Fruit fly (Drosophila melanogaster) whole organism, embryonic: ENCODE results near the gene BBS1.
A peak's percentile ranks its signal among the peaks of the same experiment; 100 is the strongest.

ENCODE experiments used
- Blimp-1 ChIP-seq: fragments of 200-800 bp; sonication (Bioruptor generic); optimal IDR thresholded peaks from 3 replicates; lab custom pipeline; 2018; ENCODE audit warnings: missing biosample characterization, missing genetic modification characterization, mild to moderate bottlenecking, moderate library complexity, missing genetic modification reagents
- CG10274 ChIP-seq: fragments of 200-800 bp; sonication (Bioruptor generic); optimal IDR thresholded peaks from 3 replicates; lab custom pipeline; 2017; ENCODE audit warnings: missing biosample characterization, mild to moderate bottlenecking, missing genetic modification characterization
- CG10543 ChIP-seq: fragments of 200-800 bp; sonication (Bioruptor generic); optimal IDR thresholded peaks from 3 replicates; lab custom pipeline; 2017; ENCODE audit warnings: missing biosample characterization, mild to moderate bottlenecking, missing genetic modification characterization, moderate library complexity
- CG1233 ChIP-seq: fragments of 200-800 bp; sonication (Bioruptor generic); optimal IDR thresholded peaks from 4 replicates; lab custom pipeline; 2018; ENCODE audit warnings: missing biosample characterization, mild to moderate bottlenecking, missing genetic modification characterization
- CG14050 ChIP-seq: fragments of 200-800 bp; sonication (Bioruptor generic); IDR thresholded peaks from 3 replicates; pipeline ENCODE4 v1.3.6; 2022; ENCODE audit warnings: missing biosample characterization, missing genetic modification characterization
- CG14441 ChIP-seq: fragments of 200-800 bp; sonication (Bioruptor generic); IDR thresholded peaks from 2 replicates; pipeline ENCODE4 v1.3.6; 2022; ENCODE audit warnings: missing biosample characterization, missing genetic modification characterization
- CG1647 ChIP-seq: fragments of 200-800 bp; sonication (Bioruptor generic); optimal IDR thresholded peaks from 3 replicates; lab custom pipeline; 2016; ENCODE audit warnings: missing biosample characterization, missing genetic modification characterization
- CG16815 ChIP-seq: fragments of 200-800 bp; sonication (Bioruptor generic); optimal IDR thresholded peaks from 3 replicates; lab custom pipeline; 2017; ENCODE audit warnings: missing biosample characterization, mild to moderate bottlenecking, missing genetic modification characterization
- CG17361 ChIP-seq: fragments of 200-800 bp; sonication (Bioruptor generic); IDR thresholded peaks from 3 replicates; pipeline ENCODE4 v1.3.6; 2022; ENCODE audit warnings: missing biosample characterization, missing genetic modification characterization
- CG17385 ChIP-seq: fragments of 200-800 bp; sonication (Bioruptor generic); optimal IDR thresholded peaks from 3 replicates; lab custom pipeline; 2018; ENCODE audit warnings: missing biosample characterization, mild to moderate bottlenecking, missing genetic modification characterization
- CG1832 ChIP-seq: fragments of 200-800 bp; sonication (Bioruptor generic); optimal IDR thresholded peaks from 2 replicates; lab custom pipeline; 2017; ENCODE audit warnings: missing biosample characterization, mild to moderate bottlenecking, missing genetic modification characterization, inconsistent platforms
- CG3163 ChIP-seq: fragments of 200-800 bp; sonication (Bioruptor generic); optimal IDR thresholded peaks from 3 replicates; lab custom pipeline; 2016; ENCODE audit warnings: missing biosample characterization, missing genetic modification characterization
- CG3281 ChIP-seq: fragments of 200-800 bp; sonication (Bioruptor generic); optimal IDR thresholded peaks from 3 replicates; lab custom pipeline; 2017; ENCODE audit warnings: missing biosample characterization, mild to moderate bottlenecking, missing genetic modification characterization
- CG33557 ChIP-seq: fragments of 200-800 bp; sonication (Bioruptor generic); optimal IDR thresholded peaks from 2 replicates; lab custom pipeline; 2019; ENCODE audit warnings: missing biosample characterization, mild to moderate bottlenecking, missing genetic modification characterization, moderate library complexity
- CG4424 ChIP-seq: fragments of 200-800 bp; sonication (Bioruptor generic); optimal IDR thresholded peaks from 3 replicates; lab custom pipeline; 2016; ENCODE audit warnings: missing biosample characterization, missing genetic modification characterization
- CG6175 ChIP-seq: fragments of 200-800 bp; sonication (Bioruptor generic); IDR thresholded peaks from 3 replicates; pipeline ENCODE4 v1.3.6; 2022; ENCODE audit warnings: missing biosample characterization, missing genetic modification characterization
- CG7271 ChIP-seq: fragments of 200-800 bp; sonication (Bioruptor generic); optimal IDR thresholded peaks from 2 replicates; lab custom pipeline; 2018; ENCODE audit warnings: missing biosample characterization, mild to moderate bottlenecking, missing genetic modification characterization, moderate library complexity
- CG7556 ChIP-seq: fragments of 200-800 bp; sonication (Bioruptor generic); optimal IDR thresholded peaks from 2 replicates; lab custom pipeline; 2017; ENCODE audit warnings: missing biosample characterization, mild to moderate bottlenecking, missing genetic modification characterization
- CG8359 ChIP-seq: fragments of 200-800 bp; sonication (Bioruptor generic); optimal IDR thresholded peaks from 2 replicates; lab custom pipeline; 2017; ENCODE audit warnings: missing biosample characterization, mild to moderate bottlenecking, missing genetic modification characterization, borderline replicate concordance
- CG9876 ChIP-seq: fragments of 200-800 bp; sonication (Bioruptor generic); optimal IDR thresholded peaks from 2 replicates; lab custom pipeline; 2016; ENCODE audit warnings: missing biosample characterization, missing genetic modification characterization
- Ets65A ChIP-seq: fragments of 200-800 bp; sonication (Bioruptor generic); peaks from one replicate; lab custom pipeline; 2016; ENCODE audit warnings: missing biosample characterization, missing genetic modification characterization
- Fer1 ChIP-seq: fragments of 200-800 bp; sonication (Bioruptor generic); optimal IDR thresholded peaks from 2 replicates; lab custom pipeline; 2017; ENCODE audit warnings: missing biosample characterization, mild to moderate bottlenecking, missing genetic modification characterization
- Gsc ChIP-seq: fragments of 200-800 bp; sonication (Bioruptor generic); IDR thresholded peaks from 2 replicates; pipeline ENCODE4 v1.3.6; 2022; ENCODE audit warnings: missing biosample characterization, missing genetic modification characterization
- H15 ChIP-seq: fragments of 200-800 bp; sonication (Bioruptor generic); IDR thresholded peaks from 3 replicates; pipeline ENCODE4 v1.3.6; 2022; ENCODE audit warnings: missing biosample characterization, missing genetic modification characterization
- Hey ChIP-seq: fragments of 200-800 bp; sonication (Bioruptor generic); optimal IDR thresholded peaks from 3 replicates; lab custom pipeline; 2018; ENCODE audit warnings: missing biosample characterization, mild to moderate bottlenecking, missing genetic modification characterization
- Lpt ChIP-seq: fragments of >200 bp; optimal IDR thresholded peaks from 2 replicates; lab custom pipeline; 2018; ENCODE audit warnings: missing biosample characterization, missing genetic modification characterization
- Mrtf ChIP-seq: fragments of 200-800 bp; sonication (Bioruptor generic); IDR thresholded peaks from 3 replicates; pipeline ENCODE4 v1.3.6; 2022; ENCODE audit warnings: missing biosample characterization, missing genetic modification characterization
- Neu2 ChIP-seq: fragments of 200-800 bp; sonication (Bioruptor generic); optimal IDR thresholded peaks from 3 replicates; lab custom pipeline; 2016; ENCODE audit warnings: missing biosample characterization, missing genetic modification characterization, borderline replicate concordance
- Oaz ChIP-seq: fragments of 200-800 bp; sonication (Bioruptor generic); IDR thresholded peaks from 2 replicates; pipeline ENCODE4 v1.3.6; 2022; ENCODE audit warnings: missing biosample characterization, missing genetic modification characterization
- Optix ChIP-seq: fragments of 200-800 bp; sonication (Bioruptor generic); IDR thresholded peaks from 3 replicates; pipeline ENCODE4 v1.3.6; 2022; ENCODE audit warnings: missing biosample characterization, missing genetic modification characterization
- Sox100B ChIP-seq: fragments of 200-800 bp; sonication (Bioruptor generic); optimal IDR thresholded peaks from 3 replicates; lab custom pipeline; 2018; ENCODE audit warnings: missing biosample characterization, mild to moderate bottlenecking, missing genetic modification characterization
- Xbp1 ChIP-seq: fragments of 200-800 bp; sonication (Bioruptor generic); optimal IDR thresholded peaks from 3 replicates; lab custom pipeline; 2016; ENCODE audit warnings: missing biosample characterization, mild to moderate bottlenecking, missing genetic modification characterization
- ci ChIP-seq: fragments of 200-800 bp; sonication (Bioruptor generic); IDR thresholded peaks from 3 replicates; pipeline ENCODE4 v1.3.6; 2022; ENCODE audit warnings: missing biosample characterization, missing genetic modification characterization
- cwo ChIP-seq: fragments of 200-800 bp; sonication (Bioruptor generic); optimal IDR thresholded peaks from 3 replicates; lab custom pipeline; 2017; ENCODE audit warnings: missing biosample characterization, missing genetic modification characterization, mild to moderate bottlenecking, moderate library complexity, missing genetic modification reagents
- dm ChIP-seq: fragments of 200-800 bp; sonication (Bioruptor generic); optimal IDR thresholded peaks from 3 replicates; lab custom pipeline; 2016; ENCODE audit warnings: missing biosample characterization, missing genetic modification characterization
- dysf ChIP-seq: fragments of 200-800 bp; sonication (Bioruptor generic); IDR thresholded peaks from 3 replicates; pipeline ENCODE4 v1.3.6; 2022; ENCODE audit warnings: missing biosample characterization, missing genetic modification characterization
- esg ChIP-seq: fragments of 200-800 bp; sonication (Bioruptor generic); conservative IDR thresholded peaks from 2 replicates; pipeline ENCODE4 v1.3.6; 2022; ENCODE audit warnings: missing biosample characterization, missing genetic modification characterization
- fd96Cb ChIP-seq: fragments of 200-800 bp; sonication (Bioruptor generic); optimal IDR thresholded peaks from 2 replicates; lab custom pipeline; 2018; ENCODE audit warnings: missing biosample characterization, mild to moderate bottlenecking, missing genetic modification characterization, moderate library complexity
- jumu ChIP-seq: fragments of 200-800 bp; sonication (Bioruptor generic); optimal IDR thresholded peaks from 3 replicates; lab custom pipeline; 2016; ENCODE audit warnings: missing biosample characterization, missing genetic modification characterization
- kah ChIP-seq: fragments of 200-800 bp; sonication (Bioruptor generic); optimal IDR thresholded peaks from 2 replicates; lab custom pipeline; 2018; ENCODE audit warnings: missing biosample characterization, mild to moderate bottlenecking, missing genetic modification characterization
- lov ChIP-seq, 2 experiments: fragments of 200-800 bp in 1 of 2; fragments of >200 bp in 1 of 2; sonication (Bioruptor generic) in 1 of 2; IDR thresholded peaks in 1 of 2; optimal IDR thresholded peaks in 1 of 2; 2 replicates in 1 of 2; 3 replicates in 1 of 2; pipeline versions ENCODE4 v1.3.6 to Lab custom; 2017 to 2022; ENCODE audit warnings: missing biosample characterization in 1 of 2, missing genetic modification characterization in 1 of 2
- mld ChIP-seq: fragments of 200-800 bp; sonication (Bioruptor generic); IDR thresholded peaks from 3 replicates; pipeline ENCODE4 v1.3.6; 2022; ENCODE audit warnings: missing biosample characterization, missing genetic modification characterization; ENCODE audit not compliant: partially characterized antibody
- otp ChIP-seq: fragments of 200-800 bp; sonication (Bioruptor generic); IDR thresholded peaks from 3 replicates; pipeline ENCODE4, ENCODE4 v1.3.6; 2022; ENCODE audit warnings: missing biosample characterization, missing genetic modification characterization
- pita ChIP-seq: fragments of 200-800 bp; sonication (Bioruptor generic); optimal IDR thresholded peaks from 2 replicates; lab custom pipeline; 2017; ENCODE audit warnings: missing biosample characterization, mild to moderate bottlenecking, missing genetic modification characterization
- repo ChIP-seq: fragments of 200-800 bp; sonication (Bioruptor generic); optimal IDR thresholded peaks from 2 replicates; lab custom pipeline; 2016; ENCODE audit warnings: missing biosample characterization, missing genetic modification characterization
- stc ChIP-seq: fragments of 200-800 bp; sonication (Bioruptor generic); IDR thresholded peaks from 2 replicates; pipeline ENCODE4 v1.3.6; 2022; ENCODE audit warnings: missing biosample characterization, missing genetic modification characterization
- tna ChIP-seq: fragments of 200-800 bp; sonication (Bioruptor generic); IDR thresholded peaks from 2 replicates; pipeline ENCODE4 v1.3.6; 2022; ENCODE audit warnings: missing biosample characterization, missing genetic modification characterization; ENCODE audit not compliant: partially characterized antibody
- wor ChIP-seq: fragments of 200-800 bp; sonication (Bioruptor generic); IDR thresholded peaks from 2 replicates; pipeline ENCODE4 v1.3.6; 2022; ENCODE audit warnings: missing biosample characterization, missing genetic modification characterization

Gene BBS1

DNA sequence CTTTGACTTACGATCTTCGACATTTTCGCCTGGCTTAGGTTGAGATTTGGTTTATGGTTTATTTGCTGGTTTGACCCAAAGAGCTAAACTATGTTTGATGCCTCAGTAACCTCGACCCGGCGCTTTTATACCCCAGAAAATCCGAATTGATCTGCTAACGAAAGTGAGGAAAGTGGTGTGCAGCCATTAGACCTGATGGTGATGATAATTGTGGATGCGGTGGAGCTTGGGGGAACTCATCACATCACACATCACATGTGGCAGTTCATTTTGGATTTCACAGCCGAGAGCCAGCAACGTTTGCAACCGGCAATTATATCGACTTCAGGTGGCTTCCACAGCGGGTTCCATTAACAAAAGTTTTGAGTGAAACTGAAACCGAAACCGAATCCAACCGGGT is 37.0 kb upstream of the BBS1 start, which contains the start of gene Cpr65Eb:
Gene Cpr65Eb (minus strand): TSS at position 101 of the 400 bp plus-strand sequence.
- TF ChIP-seq mld: no peak
- TF ChIP-seq ci (GFP tag; lab: Robert Waterston, UW): no peak
- no peak for TF ChIP-seq Sox100B (GFP tag; lab: Kevin White, UChicago)
- no peak for TF ChIP-seq cwo
- TF ChIP-seq Optix (GFP tag; lab: Robert Waterston, UW): no peak
- TF ChIP-seq Blimp-1: peak; percentile 30
- TF ChIP-seq CG17385 (GFP tag; lab: Kevin White, UChicago): no peak
- TF ChIP-seq Oaz: 0 out of 2 replicates have a peak, but pooled peaks have one; percentile 11
- peak; percentile 5 for TF ChIP-seq Ets65A (GFP tag; lab: Kevin White, UChicago)

dm6 chr3L:7090764-7091163 is 34.9 kb upstream of the BBS1 start:
- TF ChIP-seq H15: peak; percentile 78
- TF ChIP-seq Neu2 (GFP tag; lab: Kevin White, UChicago): no peak
- TF ChIP-seq ci (GFP tag; lab: Robert Waterston, UW): peak; percentile 84; the same call in 2 of the 3 replicates
- peak; percentile 7 for TF ChIP-seq CG7271 (tag; lab: Kevin White, UChicago)
- TF ChIP-seq fd96Cb: peak; percentile 70
- peak; percentile 41 for TF ChIP-seq repo (GFP tag; lab: Kevin White, UChicago)
- peak; percentile 69; the same call in 1 of the 3 replicates for TF ChIP-seq Mrtf
- TF ChIP-seq dysf (GFP tag; lab: Robert Waterston, UW): peak; percentile 86
- TF ChIP-seq CG7556 (GFP tag; lab: Kevin White, UChicago): peak; percentile 55
- TF ChIP-seq CG3163 (GFP tag; lab: Kevin White, UChicago): peak; percentile 16
- no peak for TF ChIP-seq CG16815 (GFP tag; lab: Kevin White, UChicago)
- TF ChIP-seq CG14441 (GFP tag; lab: Robert Waterston, UW): peak; percentile 88
- TF ChIP-seq otp: no peak
- TF ChIP-seq CG10543 (GFP tag; lab: Kevin White, UChicago): no peak
- TF ChIP-seq Hey (tag; lab: Kevin White, UChicago): no peak
- TF ChIP-seq CG6175 (GFP tag; lab: Robert Waterston, UW): peak; percentile 37; the same call in 1 of the 3 replicates
- peak; percentile 59 for TF ChIP-seq Xbp1 (GFP tag; lab: Kevin White, UChicago)
- TF ChIP-seq jumu (GFP tag; lab: Kevin White, UChicago): peak; percentile 21
- TF ChIP-seq CG3281: peak; percentile 59
- peak; percentile 57 for TF ChIP-seq esg (GFP tag; lab: Robert Waterston, UW)
- no peak for TF ChIP-seq pita (GFP tag; lab: Kevin White, UChicago)
- no peak for TF ChIP-seq tna (GFP tag; lab: Robert Waterston, UW)
- no peak for TF ChIP-seq CG33557
- peak; percentile 16 for TF ChIP-seq dm (GFP tag; lab: Kevin White, UChicago)
- TF ChIP-seq stc (GFP tag; lab: Robert Waterston, UW): peak; percentile 81
- TF ChIP-seq CG10274: no peak
- peak; percentile 57; the same call in 2 of the 3 replicates for TF ChIP-seq CG14050 (GFP tag; lab: Robert Waterston, UW)
- TF ChIP-seq Gsc: peak; percentile 22; the same call in 1 of the 2 replicates
- no peak for TF ChIP-seq CG1647 (GFP tag; lab: Kevin White, UChicago)
- peak; percentile 33 for TF ChIP-seq CG1233 (GFP tag; lab: Kevin White, UChicago)
- no peak for TF ChIP-seq Lpt
- TF ChIP-seq Optix (GFP tag; lab: Robert Waterston, UW): peak; percentile 56; the same call in 2 of the 3 replicates
- TF ChIP-seq Fer1: peak; percentile 74
- peak; percentile 69 for TF ChIP-seq CG4424 (GFP tag; lab: Kevin White, UChicago)
- no peak for TF ChIP-seq CG1832
- TF ChIP-seq CG9876 (GFP tag; lab: Kevin White, UChicago): no peak
- peak; percentile 32 for TF ChIP-seq CG8359 (GFP tag; lab: Kevin White, UChicago)
- peak; percentile 74 for TF ChIP-seq CG17361 (GFP tag; lab: Robert Waterston, UW)
- 0 out of 2 replicates have a peak, but pooled peaks have one; percentile 29 for TF ChIP-seq wor (GFP tag; lab: Robert Waterston, UW)
- peak; percentile 68 for TF ChIP-seq kah
- no peak for TF ChIP-seq lov (optimal IDR thresholded peaks at IDR 0.05; lab: Kevin White, UChicago)
- 0 out of 3 replicates have a peak, but pooled peaks have one; percentile 29 for TF ChIP-seq lov (GFP tag; IDR thresholded peaks at IDR 0.05; lab: Robert Waterston, UW)
